Worm (Caenorhabditis elegans) whole organism, L4/young adult: ENCODE measurements around the gene nhr-56.

ENCODE experiments used
- W03F9.2 ChIP-seq: fragments of 150-350 bp; optimal IDR thresholded peaks from 2 replicates; lab custom pipeline; 2014; ENCODE audit warnings: missing biosample characterization, missing genetic modification characterization
- dao-5 ChIP-seq: sonication (generic microtip); optimal IDR thresholded peaks from 2 replicates; lab custom pipeline; 2016; ENCODE audit warnings: missing genotype, missing genetic modification characterization, moderate library complexity, missing compliant biosample characterization
- him-1 ChIP-seq: sonication (generic microtip); optimal IDR thresholded peaks from 2 replicates; lab custom pipeline; 2016; ENCODE audit warnings: missing genotype, missing genetic modification reagents, missing genetic modification characterization, missing compliant biosample characterization

DNA sequence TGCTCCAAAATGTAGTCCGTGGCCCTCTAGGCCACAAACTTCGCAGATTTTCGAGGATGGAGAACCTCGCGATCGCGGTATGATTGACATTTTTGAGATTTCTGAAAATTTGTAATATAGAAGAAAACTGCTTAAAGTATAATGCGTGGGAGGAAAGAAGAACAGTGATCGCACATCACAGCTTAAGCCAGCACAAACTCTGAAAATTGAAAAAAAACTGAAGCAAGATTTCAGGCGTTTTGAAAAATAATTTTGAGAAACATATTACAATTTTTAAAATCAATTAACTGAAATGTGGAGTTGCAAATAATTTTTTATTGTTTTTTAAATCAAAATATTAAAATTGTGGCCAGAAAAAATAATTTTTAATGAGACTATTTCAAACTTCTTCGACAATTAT, 48.2 kb downstream of the nhr-56 start, which contains the start of gene nhr-275:
- TF ChIP-seq him-1 (tag; lab: Kevin White, UChicago) (no peak), dao-5 (no peak), W03F9.2 (tag; lab: Kevin White, UChicago) (no peak)
